Fruit fly (Drosophila melanogaster) whole organism, embryonic: ENCODE data around the gene CG31921.

Source experiments
- CG10431 ChIP-seq: fragments of 200-800 bp; sonication (Bioruptor generic); optimal IDR thresholded peaks from 3 replicates; lab custom pipeline; 2018; ENCODE audit warnings: missing biosample characterization, mild to moderate bottlenecking, missing genetic modification characterization
- CG11456 ChIP-seq: fragments of 200-800 bp; sonication (Bioruptor generic); IDR thresholded peaks from 3 replicates; pipeline ENCODE4 v1.3.6; 2022; ENCODE audit warnings: missing biosample characterization, missing genetic modification characterization
- CG13894 ChIP-seq: fragments of 200-800 bp; sonication (Bioruptor generic); optimal IDR thresholded peaks from 3 replicates; lab custom pipeline; 2018; ENCODE audit warnings: missing biosample characterization, mild to moderate bottlenecking, missing genetic modification characterization, moderate library complexity
- CG14667 ChIP-seq: fragments of 200-800 bp; sonication (Bioruptor generic); IDR thresholded peaks from 2 replicates; pipeline ENCODE4 v1.3.6; 2022; ENCODE audit warnings: missing biosample characterization, missing genetic modification characterization
- CG15601 ChIP-seq: fragments of 200-800 bp; sonication (Bioruptor generic); optimal IDR thresholded peaks from 3 replicates; lab custom pipeline; 2019; ENCODE audit warnings: missing biosample characterization, mild to moderate bottlenecking, missing genetic modification characterization, moderate library complexity
- CG17802 ChIP-seq: fragments of 200-800 bp; sonication (Bioruptor generic); optimal IDR thresholded peaks from 2 replicates; lab custom pipeline; 2018; ENCODE audit warnings: missing biosample characterization, mild to moderate bottlenecking, missing genetic modification characterization, moderate library complexity
- CG1792 ChIP-seq: fragments of 200-800 bp; sonication (Bioruptor generic); optimal IDR thresholded peaks from 2 replicates; lab custom pipeline; 2016; ENCODE audit warnings: missing biosample characterization, missing genetic modification characterization
- CG2116 ChIP-seq: fragments of 200-800 bp; sonication (Bioruptor generic); optimal IDR thresholded peaks from 3 replicates; lab custom pipeline; 2018; ENCODE audit warnings: missing biosample characterization, mild to moderate bottlenecking, missing genetic modification characterization
- CG32532 ChIP-seq: fragments of 200-800 bp; sonication (Bioruptor generic); IDR thresholded peaks from 2 replicates; pipeline ENCODE4 v1.3.6; 2022; ENCODE audit warnings: missing biosample characterization, missing genetic modification characterization
- CG3281 ChIP-seq: fragments of 200-800 bp; sonication (Bioruptor generic); optimal IDR thresholded peaks from 3 replicates; lab custom pipeline; 2017; ENCODE audit warnings: missing biosample characterization, mild to moderate bottlenecking, missing genetic modification characterization
- CG34376 ChIP-seq: fragments of 200-800 bp; sonication (Bioruptor generic); optimal IDR thresholded peaks from 2 replicates; lab custom pipeline; 2018; ENCODE audit warnings: missing biosample characterization, mild to moderate bottlenecking, missing genetic modification characterization
- CG4282 ChIP-seq: fragments of 200-800 bp; sonication (Bioruptor generic); optimal IDR thresholded peaks from 2 replicates; lab custom pipeline; 2016; ENCODE audit warnings: missing biosample characterization, missing genetic modification characterization
- CG4820 ChIP-seq: fragments of 200-800 bp; sonication (Bioruptor generic); optimal IDR thresholded peaks from 3 replicates; lab custom pipeline; 2016; ENCODE audit warnings: missing biosample characterization, missing genetic modification characterization
- CG8765 ChIP-seq: fragments of 200-800 bp; sonication (Bioruptor generic); IDR thresholded peaks from 2 replicates; pipeline ENCODE4 v1.3.6; 2022; ENCODE audit warnings: missing biosample characterization, missing genetic modification characterization
- CG8924 ChIP-seq: fragments of 200-800 bp; optimal IDR thresholded peaks from 3 replicates; lab custom pipeline; 2019; ENCODE audit warnings: missing biosample characterization, mild to moderate bottlenecking, missing genetic modification characterization, moderate library complexity
- Chrac-16 ChIP-seq: fragments of 200-800 bp; sonication (Bioruptor generic); optimal IDR thresholded peaks from 3 replicates; lab custom pipeline; 2016; ENCODE audit warnings: missing biosample characterization, missing genetic modification characterization
- CoRest ChIP-seq: fragments of 200-800 bp; sonication (Bioruptor generic); optimal IDR thresholded peaks from 3 replicates; lab custom pipeline; 2018; ENCODE audit warnings: missing biosample characterization, mild to moderate bottlenecking, missing genetic modification characterization, moderate library complexity
- D ChIP-seq, 2 experiments: fragments of 200-800 bp in 1 of 2; fragments of >200 bp in 1 of 2; sonication (Bioruptor generic) in 1 of 2; optimal IDR thresholded peaks; 2 replicates in 1 of 2; 3 replicates in 1 of 2; lab custom pipeline; 2017; ENCODE audit warnings: mild to moderate bottlenecking in 1 of 2, missing biosample characterization in 1 of 2, missing genetic modification characterization in 1 of 2, missing genetic modification reagents in 1 of 2
- Dbx ChIP-seq: fragments of 200-800 bp; sonication (Bioruptor generic); IDR thresholded peaks from 3 replicates; pipeline ENCODE4 v1.3.6; 2022; ENCODE audit warnings: missing biosample characterization, missing genetic modification characterization
- Dfd ChIP-seq, 2 experiments: fragments of >200 bp; optimal IDR thresholded peaks; 2 replicates each; lab custom pipeline; 2017; ENCODE audit warnings: missing biosample characterization in 2 of 2, missing genetic modification characterization in 2 of 2
- Dip3 ChIP-seq: fragments of 200-800 bp; sonication (Bioruptor generic); optimal IDR thresholded peaks from 3 replicates; lab custom pipeline; 2016; ENCODE audit warnings: missing biosample characterization, missing genetic modification characterization
- Dp ChIP-seq: fragments of 200-800 bp; sonication (Bioruptor generic); optimal IDR thresholded peaks from 2 replicates; lab custom pipeline; 2018; ENCODE audit warnings: missing biosample characterization, mild to moderate bottlenecking, missing genetic modification characterization, moderate library complexity
- HLH4C ChIP-seq: fragments of 200-800 bp; sonication (Bioruptor generic); IDR thresholded peaks from 3 replicates; pipeline ENCODE4 v1.3.6; 2022; ENCODE audit warnings: missing biosample characterization, missing genetic modification characterization; ENCODE audit not compliant: partially characterized antibody
- HLH54F ChIP-seq: fragments of 200-800 bp; sonication (Bioruptor generic); optimal IDR thresholded peaks from 3 replicates; lab custom pipeline; 2016; ENCODE audit warnings: missing biosample characterization, missing genetic modification characterization
- Hmx ChIP-seq: fragments of 200-800 bp; sonication (Bioruptor generic); optimal IDR thresholded peaks from 2 replicates; lab custom pipeline; 2016; ENCODE audit warnings: missing biosample characterization, missing genetic modification characterization
- Hr51 ChIP-seq, 2 experiments: fragments of 200-800 bp; sonication (Bioruptor generic); optimal IDR thresholded peaks; 2 replicates in 1 of 2; 3 replicates in 1 of 2; lab custom pipeline; 2016 to 2018; ENCODE audit warnings: missing biosample characterization in 2 of 2, missing genetic modification characterization in 2 of 2, mild to moderate bottlenecking in 1 of 2, moderate library complexity in 1 of 2
- Meics ChIP-seq: fragments of 200-800 bp; sonication (Bioruptor generic); optimal IDR thresholded peaks from 2 replicates; lab custom pipeline; 2017; ENCODE audit warnings: missing biosample characterization, mild to moderate bottlenecking, missing genetic modification characterization
- Oaz ChIP-seq: fragments of 200-800 bp; sonication (Bioruptor generic); IDR thresholded peaks from 2 replicates; pipeline ENCODE4 v1.3.6; 2022; ENCODE audit warnings: missing biosample characterization, missing genetic modification characterization
- Ptx1 ChIP-seq: fragments of 200-800 bp; sonication (Bioruptor generic); IDR thresholded peaks from 2 replicates; pipeline ENCODE4 v1.3.6; 2022; ENCODE audit warnings: missing biosample characterization, missing genetic modification characterization
- Scr ChIP-seq: fragments of 200-800 bp; sonication (Bioruptor generic); IDR thresholded peaks from 2 replicates; pipeline ENCODE4 v1.3.6; 2022; ENCODE audit warnings: missing biosample characterization, missing genetic modification characterization; ENCODE audit not compliant: partially characterized antibody
- Usf ChIP-seq: fragments of 200-800 bp; sonication (Bioruptor generic); optimal IDR thresholded peaks from 2 replicates; lab custom pipeline; 2017; ENCODE audit warnings: missing genotype, missing biosample characterization, missing genetic modification characterization
- Xrp1 ChIP-seq: fragments of 200-800 bp; sonication (Bioruptor generic); IDR thresholded peaks from 2 replicates; pipeline ENCODE4 v1.3.6; 2022; ENCODE audit warnings: missing biosample characterization, missing genetic modification characterization
- ara ChIP-seq: fragments of 200-800 bp; sonication (Bioruptor generic); IDR thresholded peaks from 2 replicates; pipeline ENCODE4 v1.3.6; 2022; ENCODE audit warnings: missing biosample characterization, missing genetic modification characterization
- bbx ChIP-seq: fragments of 200-800 bp; sonication (Bioruptor generic); IDR thresholded peaks from 2 replicates; pipeline ENCODE4 v1.3.6; 2022; ENCODE audit warnings: missing biosample characterization, missing genetic modification characterization; ENCODE audit not compliant: partially characterized antibody
- br ChIP-seq: fragments of >200 bp; optimal IDR thresholded peaks from 2 replicates; lab custom pipeline; 2017
- bsh ChIP-seq, 2 experiments: fragments of 200-800 bp; sonication (Bioruptor generic); optimal IDR thresholded peaks; 2 replicates each; lab custom pipeline; 2017 to 2018; ENCODE audit warnings: mild to moderate bottlenecking in 2 of 2, missing biosample characterization in 2 of 2, missing genetic modification characterization in 2 of 2, moderate library complexity in 1 of 2
- esg ChIP-seq: fragments of 200-800 bp; sonication (Bioruptor generic); conservative IDR thresholded peaks from 2 replicates; pipeline ENCODE4 v1.3.6; 2022; ENCODE audit warnings: missing biosample characterization, missing genetic modification characterization
- kni ChIP-seq: fragments of 200-800 bp; sonication (Bioruptor generic); optimal IDR thresholded peaks from 3 replicates; lab custom pipeline; 2017; ENCODE audit warnings: mild to moderate bottlenecking, missing biosample characterization, missing genetic modification reagents, missing genetic modification characterization
- lbe ChIP-seq: fragments of 200-800 bp; sonication (Bioruptor generic); optimal IDR thresholded peaks from 2 replicates; lab custom pipeline; 2016; ENCODE audit warnings: missing biosample characterization, mild to moderate bottlenecking, missing genetic modification characterization
- pan ChIP-seq, 4 experiments: fragments of >200 bp in 3 of 4; fragments of 200-800 bp in 1 of 4; sonication (Bioruptor generic) in 1 of 4; optimal IDR thresholded peaks in 3 of 4; IDR thresholded peaks in 1 of 4; 2 replicates each; pipeline versions ENCODE4 v1.3.6 to Lab custom; 2017 to 2022; ENCODE audit warnings: missing biosample characterization in 2 of 4, missing genetic modification characterization in 2 of 4, mixed read lengths in 1 of 4
- pfk ChIP-seq: fragments of 200-800 bp; sonication (Bioruptor generic); optimal IDR thresholded peaks from 2 replicates; lab custom pipeline; 2018; ENCODE audit warnings: missing biosample characterization, mild to moderate bottlenecking, missing genetic modification characterization, moderate library complexity
- ro ChIP-seq: fragments of 200-800 bp; sonication (Bioruptor generic); IDR thresholded peaks from 2 replicates; pipeline ENCODE4 v1.3.6; 2022; ENCODE audit warnings: missing biosample characterization, missing genetic modification characterization
- sr ChIP-seq: fragments of 200-800 bp; sonication (Bioruptor generic); IDR thresholded peaks from 3 replicates; pipeline ENCODE4 v1.3.6; 2022; ENCODE audit warnings: missing biosample characterization, missing genetic modification characterization
- tgo ChIP-seq: fragments of 200-800 bp; sonication (Bioruptor generic); IDR thresholded peaks from 3 replicates; pipeline ENCODE4 v1.3.6; 2022; ENCODE audit warnings: missing biosample characterization, missing genetic modification characterization
- trem ChIP-seq: fragments of 200-800 bp; optimal IDR thresholded peaks from 3 replicates; lab custom pipeline; 2019; ENCODE audit warnings: missing biosample characterization, mild to moderate bottlenecking, missing genetic modification characterization, moderate library complexity
- trh ChIP-seq: fragments of 200-800 bp; sonication (Bioruptor generic); optimal IDR thresholded peaks from 2 replicates; lab custom pipeline; 2016; ENCODE audit warnings: missing biosample characterization, missing genetic modification characterization
- vnd ChIP-seq: fragments of 200-800 bp; sonication (Bioruptor generic); IDR thresholded peaks from 3 replicates; pipeline ENCODE4 v1.3.6; 2022; ENCODE audit warnings: missing biosample characterization, missing genetic modification characterization; ENCODE audit not compliant: partially characterized antibody
- zen ChIP-seq: fragments of 200-800 bp; sonication (Bioruptor generic); optimal IDR thresholded peaks from 3 replicates; lab custom pipeline; 2018; ENCODE audit warnings: missing biosample characterization, mild to moderate bottlenecking, missing genetic modification characterization, moderate library complexity

Gene CG31921

dm6 chr2L:285596-286023 is 46.5 kb downstream of the CG31921 start (continued):
- TF ChIP-seq CG10431 (GFP tag; lab: Kevin White, UChicago): peak; percentile 62
- TF ChIP-seq Meics (GFP tag; lab: Kevin White, UChicago): peak; percentile 72
- TF ChIP-seq CG4820 (GFP tag; lab: Kevin White, UChicago): peak; percentile 3
- no peak for TF ChIP-seq lbe
- no peak for TF ChIP-seq HLH4C
- TF ChIP-seq sr: peak; percentile 31; the same call in 1 of the 3 replicates
- no peak for TF ChIP-seq esg
- TF ChIP-seq Dip3 (GFP tag; lab: Kevin White, UChicago): peak; percentile 54
- peak; percentile 4 for TF ChIP-seq pfk
- TF ChIP-seq Dbx (GFP tag; lab: Robert Waterston, UW): peak; percentile 64; the same call in 2 of the 3 replicates
- TF ChIP-seq Dp (GFP tag; lab: Kevin White, UChicago): peak; percentile 31

DNA sequence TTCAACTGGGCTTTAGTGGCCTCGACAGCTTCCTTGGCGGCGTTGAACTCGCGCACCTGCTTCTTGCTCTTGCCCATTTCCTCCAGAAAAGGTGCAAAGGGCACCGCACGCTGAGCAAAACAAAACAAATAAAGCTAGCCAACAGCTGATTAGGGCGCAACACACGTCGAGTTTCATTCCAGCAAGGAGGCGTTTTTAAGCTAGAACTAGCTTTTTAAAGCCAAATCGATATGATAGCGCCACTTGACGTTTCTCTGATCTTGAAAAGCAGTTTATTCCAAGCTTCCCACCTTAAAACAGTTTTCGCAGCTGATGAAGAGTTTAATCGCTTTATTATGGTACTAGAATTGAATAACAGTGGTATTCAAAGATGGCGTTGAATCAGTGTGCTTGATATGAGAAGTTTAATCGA is 49.1 kb downstream of the CG31921 start, which contains the start of gene CG11601:
Gene CG11601 (minus strand): TSS at position 199 of the 412 bp plus-strand sequence.
- no peak for TF ChIP-seq trh (GFP tag; lab: Kevin White, UChicago)
- peak; percentile 26 for TF ChIP-seq CG3281 (GFP tag; lab: Kevin White, UChicago)
- TF ChIP-seq CG34376 (GFP tag; lab: Kevin White, UChicago): no peak
- peak; percentile 15 for TF ChIP-seq CG17802
- peak in 1 of 2 experiments; percentile 9 for TF ChIP-seq Hr51 (GFP tag; optimal IDR thresholded peaks at IDR 0.05; lab: Kevin White, UChicago)
- TF ChIP-seq Ptx1 (GFP tag; lab: Robert Waterston, UW): peak; percentile 50
- TF ChIP-seq pan (optimal IDR thresholded peaks at IDR 0.05; lab: Kevin White, UChicago): no peak
- TF ChIP-seq pan (GFP tag; optimal IDR thresholded peaks at IDR 0.05 in 1 of 2, IDR thresholded peaks at IDR 0.05 in 1 of 2): peak in 1 of 2 experiments; percentile 33
- TF ChIP-seq ara (GFP tag; lab: Robert Waterston, UW): 0 out of 2 replicates have a peak, but pooled peaks have one; percentile 5
- peak; percentile 24 for TF ChIP-seq kni (GFP tag; lab: Kevin White, UChicago)
- no peak for TF ChIP-seq ro (GFP tag; lab: Robert Waterston, UW)
- no peak for TF ChIP-seq br
- 0 out of 2 replicates have a peak, but pooled peaks have one; percentile 37 for TF ChIP-seq CG32532 (GFP tag; lab: Robert Waterston, UW)
- peak; percentile 39 for TF ChIP-seq CoRest (tag; lab: Kevin White, UChicago)
- TF ChIP-seq Usf (GFP tag; lab: Kevin White, UChicago): no peak
- TF ChIP-seq Scr (GFP tag; lab: Robert Waterston, UW): peak; percentile 34
- peak; percentile 4 for TF ChIP-seq Chrac-16
- peak; percentile 13 for TF ChIP-seq CG8924
- TF ChIP-seq Oaz (GFP tag; lab: Robert Waterston, UW): 0 out of 2 replicates have a peak, but pooled peaks have one; percentile 15
- TF ChIP-seq Dfd (GFP tag; optimal IDR thresholded peaks at IDR 0.05; lab: Kevin White, UChicago): no peak
- TF ChIP-seq CG4282 (GFP tag; lab: Kevin White, UChicago): peak; percentile 59
- peak; percentile 34 for TF ChIP-seq HLH54F (GFP tag; lab: Kevin White, UChicago)
- no peak for TF ChIP-seq D (optimal IDR thresholded peaks at IDR 0.05; lab: Kevin White, UChicago)
- TF ChIP-seq D (GFP tag; optimal IDR thresholded peaks at IDR 0.05; lab: Kevin White, UChicago): no peak
- peak; percentile 53; the same call in 1 of the 3 replicates for TF ChIP-seq CG11456 (GFP tag; lab: Robert Waterston, UW)
- peak; percentile 33; the same call in 1 of the 2 replicates for TF ChIP-seq bbx (GFP tag; lab: Robert Waterston, UW)
- TF ChIP-seq bsh (GFP tag; optimal IDR thresholded peaks at IDR 0.05; lab: Kevin White, UChicago): peak in 1 of 2 experiments; percentile 39
- no peak for TF ChIP-seq Hmx
- no peak for TF ChIP-seq zen (tag; lab: Kevin White, UChicago)
- TF ChIP-seq CG1792: peak; percentile 70
- TF ChIP-seq CG8765: peak; percentile 48; the same call in 1 of the 2 replicates
- peak; percentile 52; the same call in 1 of the 2 replicates for TF ChIP-seq Xrp1
- TF ChIP-seq vnd (GFP tag; lab: Robert Waterston, UW): 0 out of 3 replicates have a peak, but pooled peaks have one; percentile 19
- TF ChIP-seq CG15601 (tag; lab: Kevin White, UChicago): peak; percentile 16
- TF ChIP-seq CG2116 (GFP tag; lab: Kevin White, UChicago): peak; percentile 52
- TF ChIP-seq CG14667 (GFP tag; lab: Robert Waterston, UW): no peak
- TF ChIP-seq CG13894: peak; percentile 56
- TF ChIP-seq trem (tag; lab: Kevin White, UChicago): peak; percentile 8
- TF ChIP-seq tgo: 0 out of 3 replicates have a peak, but pooled peaks have one; percentile 14
